Fruit fly (Drosophila melanogaster): Measurements from ENCODE around the gene CG13086.

DNA sequence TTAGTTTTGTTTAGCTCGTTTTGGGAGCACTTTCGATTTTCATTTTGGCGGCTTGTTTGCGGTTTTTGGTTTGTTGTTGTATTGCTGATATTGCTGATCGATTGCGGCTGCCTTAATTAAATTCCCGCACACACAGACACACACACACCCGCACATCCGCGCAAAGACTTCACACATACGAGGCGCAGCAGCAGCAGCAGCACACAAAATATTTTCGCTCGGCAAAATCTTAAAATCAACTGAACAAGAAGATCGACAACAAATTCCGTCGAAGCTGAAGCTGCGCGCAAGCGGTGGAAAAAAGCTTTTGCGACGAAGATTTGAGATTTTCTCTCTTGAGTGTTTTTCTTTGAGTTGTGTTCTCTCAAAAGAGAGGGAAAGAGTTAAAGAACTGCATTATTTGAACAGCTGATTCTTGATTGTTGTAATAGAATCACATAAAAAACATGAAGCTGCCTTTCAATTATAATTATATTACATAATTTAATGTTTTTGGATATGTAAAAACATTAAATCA is 50.1 kb downstream of the CG13086 start:
- no peak for TF ChIP-seq CG34367 (tag; optimal IDR thresholded peaks at IDR 0.05)
- TF ChIP-seq D1 (tag; optimal IDR thresholded peaks at IDR 0.05), result no peak
- TF ChIP-seq Snoo (tag; optimal IDR thresholded peaks at IDR 0.05), result no peak
- no peak for TF ChIP-seq CG17806 (tag; optimal IDR thresholded peaks at IDR 0.05)
- no peak for TF ChIP-seq rn (GFP tag; IDR thresholded peaks at IDR 0.05)
- TF ChIP-seq CG8159 (tag; optimal IDR thresholded peaks at IDR 0.05), result no peak
- TF ChIP-seq CG32121 (GFP tag; IDR thresholded peaks at IDR 0.05), result peak; percentile 47; the same call in 1 of the 2 replicates
- no peak for TF ChIP-seq EcR (GFP tag; optimal IDR thresholded peaks at IDR 0.05)
- TF ChIP-seq CG10348 (GFP tag; IDR thresholded peaks at IDR 0.05), result no peak
- TF ChIP-seq CG13204 (GFP tag; optimal IDR thresholded peaks at IDR 0.05), result peak; percentile 10
